Worm (Caenorhabditis elegans): ENCODE results near the gene F33G12.3.

F33G12.3 gene

DNA sequence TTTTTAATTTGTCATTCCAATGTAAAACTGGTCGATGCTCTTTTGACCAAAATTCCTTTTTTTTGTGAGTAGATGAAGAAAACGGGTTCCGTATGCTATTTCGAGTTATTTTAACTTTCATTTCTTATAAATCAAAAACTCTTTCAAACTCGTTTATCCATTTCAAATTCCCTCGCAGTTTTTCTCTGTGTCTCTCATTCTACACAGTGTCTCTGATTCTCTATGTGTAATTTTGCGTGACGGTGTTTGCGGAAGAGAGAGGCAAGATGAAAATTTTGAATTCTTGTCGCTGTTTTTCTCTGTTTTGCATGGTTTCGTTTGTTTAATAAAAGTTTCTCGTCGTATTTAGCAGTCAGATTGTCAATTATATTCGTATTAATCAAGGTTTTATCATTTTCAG, 34.7 kb downstream of the F33G12.3 start, which contains the start of gene citk-2 (continued):
- TF ChIP-seq nhr-90 (tag; optimal IDR thresholded peaks at IDR 0.05) (no peak), ztf-25 (GFP tag; IDR thresholded peaks at IDR 0.05) (no peak), ceh-27 (GFP tag; optimal IDR thresholded peaks at IDR 0.05) (peak; percentile 72), bed-2 (GFP tag; IDR thresholded peaks at IDR 0.05) (no peak), nfyb-1 (GFP tag; IDR thresholded peaks at IDR 0.05) (peak; percentile 74), tbp1 (GFP tag; optimal IDR thresholded peaks at IDR 0.05) (peak; percentile 57), athp-1 (tag; optimal IDR thresholded peaks at IDR 0.05) (no peak), C06A6.2 (GFP tag; conservative IDR thresholded peaks at IDR 0.05) (0 out of 2 replicates have a peak, but pooled peaks have one; percentile 50), mcd-1 (GFP tag; IDR thresholded peaks at IDR 0.05) (peak; percentile 79), ets-4 (GFP tag; optimal IDR thresholded peaks at IDR 0.05) (no peak), ceh-58 (GFP tag; IDR thresholded peaks at IDR 0.05) (no peak), atf-7 (tag; optimal IDR thresholded peaks at IDR 0.05) (no peak), rcor-1 (GFP tag; IDR thresholded peaks at IDR 0.05) (peak; percentile 47), F52B5.7 (tag; optimal IDR thresholded peaks at IDR 0.05) (no peak), zfh-2 (GFP tag; conservative IDR thresholded peaks at IDR 0.05) (no peak), F22D6.2 (tag; optimal IDR thresholded peaks at IDR 0.05) (no peak), T07F8.4 (tag; optimal IDR thresholded peaks at IDR 0.05) (no peak), F39B2.1 (GFP tag; IDR thresholded peaks at IDR 0.05) (no peak), pbrm-1 (GFP tag; IDR thresholded peaks at IDR 0.05) (0 out of 2 replicates have a peak, but pooled peaks have one; percentile 42), dox-1 (GFP tag; IDR thresholded peaks at IDR 0.05) (peak; percentile 30; the same call in 1 of the 2 replicates), unc-130 (GFP tag; optimal IDR thresholded peaks at IDR 0.05) (no peak), him-1 (tag; optimal IDR thresholded peaks at IDR 0.05) (no peak), ZK185.1 (tag; optimal IDR thresholded peaks at IDR 0.05; ENCODE audit: poor library complexity, severe bottlenecking) (peak; percentile 53), Y79H2A.3 (GFP tag; conservative IDR thresholded peaks at IDR 0.05) (no peak), xnd-1 (tag; optimal IDR thresholded peaks at IDR 0.05) (no peak), D2030.7 (GFP tag; IDR thresholded peaks at IDR 0.05) (no peak), madf-3 (GFP tag; IDR thresholded peaks at IDR 0.05) (no peak), B0035.1 (tag; optimal IDR thresholded peaks at IDR 0.05) (no peak), snpc-3.4 (tag; optimal IDR thresholded peaks at IDR 0.05) (peak; percentile 55), Y53G8AR.9 (GFP tag; conservative IDR thresholded peaks at IDR 0.05) (peak; percentile 70; the same call in 1 of the 2 replicates), F23B12.7 (tag; optimal IDR thresholded peaks at IDR 0.05; ENCODE audit: insufficient read depth) (no peak), attf-3 (GFP tag; conservative IDR thresholded peaks at IDR 0.05) (peak; percentile 30; the same call in 1 of the 2 replicates), F57A8.1 (GFP tag; optimal IDR thresholded peaks at IDR 0.05) (no peak), ceh-40 (GFP tag; IDR thresholded peaks at IDR 0.05) (no peak), ztf-28 (GFP tag; IDR thresholded peaks at IDR 0.05) (no peak), F10E7.11 (tag; optimal IDR thresholded peaks at IDR 0.05) (no peak), efl-1 (GFP tag; optimal IDR thresholded peaks at IDR 0.05) (peak; percentile 91), aptf-2 (GFP tag; conservative IDR thresholded peaks at IDR 0.05) (no peak), madf-6 (GFP tag; IDR thresholded peaks at IDR 0.05) (peak; percentile 58), let-526 (GFP tag; IDR thresholded peaks at IDR 0.05) (no peak), lsy-27 (tag; optimal IDR thresholded peaks at IDR 0.05; ENCODE audit: borderline replicate concordance, insufficient read depth) (no peak), pha-4 (tag; optimal IDR thresholded peaks at IDR 0.05) (peak; percentile 90), ama-1 (optimal IDR thresholded peaks at IDR 0.05) (no peak), ama-1 (GFP tag; optimal IDR thresholded peaks at IDR 0.05) (no peak), sea-2 (GFP tag; IDR thresholded peaks at IDR 0.05) (no peak), lin-26 (GFP tag; IDR thresholded peaks at IDR 0.05) (no peak), nhr-27 (tag; optimal IDR thresholded peaks at IDR 0.05) (no peak), dpl-1 (GFP tag; optimal IDR thresholded peaks at IDR 0.05) (peak; percentile 95), ccch-3 (GFP tag; optimal IDR thresholded peaks at IDR 0.05) (no peak), hmg-1.2 (GFP tag; IDR thresholded peaks at IDR 0.05) (peak; percentile 97)
